Worm (Caenorhabditis elegans) whole organism, L3 larva: Measurements from ENCODE around the gene ztf-29.

ENCODE experiments used
- ZK546.5 ChIP-seq: sonication (generic microtip); optimal IDR thresholded peaks from 2 replicates; lab custom pipeline; 2017; ENCODE audit warnings: missing biosample characterization, missing genetic modification characterization
- aly-2 ChIP-seq: fragments of 150-350 bp; optimal IDR thresholded peaks from 2 replicates; lab custom pipeline; 2014; ENCODE audit warnings: missing biosample characterization, missing genetic modification characterization
- nhr-11 ChIP-seq: fragments of 150-350 bp; optimal IDR thresholded peaks from 2 replicates; lab custom pipeline; 2014; ENCODE audit warnings: missing biosample characterization, missing genetic modification characterization
- skn-1 ChIP-seq: fragments of 150-350 bp; optimal IDR thresholded peaks from 2 replicates; lab custom pipeline; 2014; ENCODE audit warnings: missing biosample characterization, missing genetic modification characterization
- snpc-4 ChIP-seq: fragments of 150-350 bp; optimal IDR thresholded peaks from 2 replicates; lab custom pipeline; 2014; ENCODE audit warnings: missing biosample characterization, missing genetic modification characterization
- zag-1 ChIP-seq: fragments of 150-350 bp; optimal IDR thresholded peaks from 2 replicates; lab custom pipeline; 2014; ENCODE audit warnings: missing biosample characterization, missing genetic modification characterization

DNA sequence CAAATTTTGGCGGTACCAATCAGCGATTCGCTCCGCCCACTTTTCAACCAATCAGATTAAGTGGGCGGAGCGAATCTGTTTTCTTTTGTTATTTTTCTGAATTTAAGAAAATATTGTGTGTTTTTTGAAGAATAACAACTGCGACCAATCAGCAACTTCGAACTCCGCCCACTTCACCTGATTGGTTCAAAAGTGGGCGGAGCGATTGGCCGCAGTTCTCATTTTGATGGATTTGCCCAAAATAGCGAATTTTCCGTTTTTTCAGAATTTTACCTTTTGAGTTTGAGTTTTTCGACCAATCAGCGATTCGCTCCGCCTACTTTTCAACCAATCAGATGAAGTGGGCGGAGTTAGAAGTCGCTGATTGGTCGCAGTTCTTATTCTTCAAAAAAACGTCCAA is 28.4 kb downstream of the ztf-29 start:
- TF ChIP-seq ZK546.5 (tag; lab: Kevin White, UChicago) (no peak), nhr-11 (tag; lab: Kevin White, UChicago) (no peak), skn-1 (tag; lab: Kevin White, UChicago) (no peak), aly-2 (tag; lab: Kevin White, UChicago) (no peak), snpc-4 (no peak), zag-1 (tag; lab: Kevin White, UChicago) (no peak)
